Fruit fly (Drosophila melanogaster) whole organism, embryonic: ENCODE data around the gene CG7879.

Experiments used
- Aef1 ChIP-seq: fragments of 200-800 bp; sonication (Bioruptor generic); IDR thresholded peaks from 3 replicates; pipeline ENCODE4 v1.3.6; 2022; ENCODE audit warnings: missing biosample characterization, missing genetic modification characterization
- Atf-2 ChIP-seq: fragments of 200-800 bp; sonication (Bioruptor generic); optimal IDR thresholded peaks from 2 replicates; lab custom pipeline; 2016; ENCODE audit warnings: missing biosample characterization, missing genetic modification characterization
- B-H1 ChIP-seq: fragments of 200-800 bp; sonication (Bioruptor generic); IDR thresholded peaks from 3 replicates; pipeline ENCODE4 v1.3.6; 2022; ENCODE audit warnings: missing biosample characterization, missing genetic modification characterization
- Bdp1 ChIP-seq: fragments of 200-800 bp; sonication (Bioruptor generic); optimal IDR thresholded peaks from 3 replicates; lab custom pipeline; 2016; ENCODE audit warnings: missing biosample characterization, missing genetic modification characterization
- CG10209 ChIP-seq: fragments of 200-800 bp; sonication (Bioruptor generic); optimal IDR thresholded peaks from 3 replicates; lab custom pipeline; 2017; ENCODE audit warnings: missing biosample characterization, mild to moderate bottlenecking, missing genetic modification characterization, missing genetic modification reagents
- CG10431 ChIP-seq: fragments of 200-800 bp; sonication (Bioruptor generic); optimal IDR thresholded peaks from 3 replicates; lab custom pipeline; 2018; ENCODE audit warnings: missing biosample characterization, mild to moderate bottlenecking, missing genetic modification characterization
- CG10565 ChIP-seq: fragments of 200-800 bp; sonication (Bioruptor generic); optimal IDR thresholded peaks from 3 replicates; lab custom pipeline; 2016; ENCODE audit warnings: missing biosample characterization, mild to moderate bottlenecking, missing genetic modification characterization
- CG11504 ChIP-seq: fragments of 200-800 bp; sonication (Bioruptor generic); optimal IDR thresholded peaks from 3 replicates; lab custom pipeline; 2019; ENCODE audit warnings: missing biosample characterization, mild to moderate bottlenecking, missing genetic modification characterization, moderate library complexity
- CG1529 ChIP-seq: fragments of 200-800 bp; sonication (Bioruptor generic); optimal IDR thresholded peaks from 3 replicates; lab custom pipeline; 2018; ENCODE audit warnings: missing biosample characterization, missing genetic modification characterization
- CG1602 ChIP-seq: fragments of 200-800 bp; sonication (Bioruptor generic); optimal IDR thresholded peaks from 3 replicates; lab custom pipeline; 2016; ENCODE audit warnings: missing biosample characterization, missing genetic modification characterization
- CG16813 ChIP-seq: fragments of 200-800 bp; sonication (Bioruptor generic); IDR thresholded peaks from 3 replicates; pipeline ENCODE4 v1.3.6; 2022; ENCODE audit warnings: missing biosample characterization, missing genetic modification characterization; ENCODE audit not compliant: partially characterized antibody
- CG17361 ChIP-seq: fragments of 200-800 bp; sonication (Bioruptor generic); IDR thresholded peaks from 3 replicates; pipeline ENCODE4 v1.3.6; 2022; ENCODE audit warnings: missing biosample characterization, missing genetic modification characterization
- CG17802 ChIP-seq: fragments of 200-800 bp; sonication (Bioruptor generic); optimal IDR thresholded peaks from 2 replicates; lab custom pipeline; 2018; ENCODE audit warnings: missing biosample characterization, mild to moderate bottlenecking, missing genetic modification characterization, moderate library complexity
- CG18476 ChIP-seq: fragments of 200-800 bp; sonication (Bioruptor generic); optimal IDR thresholded peaks from 2 replicates; lab custom pipeline; 2016; ENCODE audit warnings: missing biosample characterization, mild to moderate bottlenecking, missing genetic modification characterization
- CG18619 ChIP-seq: fragments of 200-800 bp; sonication (Bioruptor generic); optimal IDR thresholded peaks from 3 replicates; lab custom pipeline; 2017; ENCODE audit warnings: missing biosample characterization, mild to moderate bottlenecking, missing genetic modification characterization
- CG2202 ChIP-seq: fragments of 200-800 bp; sonication (Bioruptor generic); optimal IDR thresholded peaks from 2 replicates; lab custom pipeline; 2018; ENCODE audit warnings: missing biosample characterization, mild to moderate bottlenecking, missing genetic modification characterization
- CG2875 ChIP-seq: fragments of 200-800 bp; sonication (Bioruptor generic); optimal IDR thresholded peaks from 2 replicates; lab custom pipeline; 2017; ENCODE audit warnings: missing biosample characterization, mild to moderate bottlenecking, missing genetic modification characterization, missing genetic modification reagents
- CG30020 ChIP-seq: fragments of 200-800 bp; optimal IDR thresholded peaks from 2 replicates; lab custom pipeline; 2019; ENCODE audit warnings: missing biosample characterization, mild to moderate bottlenecking, missing genetic modification characterization, moderate library complexity
- CG31388 ChIP-seq: fragments of 200-800 bp; sonication (Bioruptor generic); optimal IDR thresholded peaks from 2 replicates; lab custom pipeline; 2016; ENCODE audit warnings: missing biosample characterization, missing genetic modification characterization
- CG3281 ChIP-seq: fragments of 200-800 bp; sonication (Bioruptor generic); optimal IDR thresholded peaks from 3 replicates; lab custom pipeline; 2017; ENCODE audit warnings: missing biosample characterization, mild to moderate bottlenecking, missing genetic modification characterization
- CG3847 ChIP-seq: fragments of 200-800 bp; sonication (Bioruptor generic); IDR thresholded peaks from 2 replicates; pipeline ENCODE4 v1.3.6; 2022; ENCODE audit warnings: missing biosample characterization, missing genetic modification characterization
- CG4404 ChIP-seq: fragments of 200-800 bp; sonication (Bioruptor generic); IDR thresholded peaks from 2 replicates; pipeline ENCODE4 v1.3.6; 2022; ENCODE audit warnings: missing biosample characterization, missing genetic modification characterization
- CG5245 ChIP-seq: fragments of 200-800 bp; sonication (Bioruptor generic); optimal IDR thresholded peaks from 3 replicates; lab custom pipeline; 2016; ENCODE audit warnings: missing biosample characterization, missing genetic modification characterization
- CG7556 ChIP-seq: fragments of 200-800 bp; sonication (Bioruptor generic); optimal IDR thresholded peaks from 2 replicates; lab custom pipeline; 2017; ENCODE audit warnings: missing biosample characterization, mild to moderate bottlenecking, missing genetic modification characterization
- CG9727 ChIP-seq: fragments of 200-800 bp; sonication (Bioruptor generic); optimal IDR thresholded peaks from 3 replicates; lab custom pipeline; 2017; ENCODE audit warnings: missing biosample characterization, mild to moderate bottlenecking, missing genetic modification characterization
- CrebB ChIP-seq: fragments of 200-800 bp; sonication (Bioruptor generic); optimal IDR thresholded peaks from 3 replicates; lab custom pipeline; 2018; ENCODE audit warnings: missing biosample characterization, mild to moderate bottlenecking, missing genetic modification characterization
- Doc3 ChIP-seq: fragments of 200-800 bp; sonication (Bioruptor generic); IDR thresholded peaks from 3 replicates; pipeline ENCODE4 v1.3.6; 2022; ENCODE audit warnings: missing biosample characterization, missing genetic modification characterization; ENCODE audit not compliant: partially characterized antibody
- GATAe ChIP-seq: fragments of 200-800 bp; sonication (Bioruptor generic); conservative IDR thresholded peaks from 2 replicates; pipeline ENCODE4 v1.3.6; 2022; ENCODE audit warnings: missing biosample characterization, missing genetic modification characterization
- HmgD ChIP-seq: fragments of 200-800 bp; sonication (Bioruptor generic); optimal IDR thresholded peaks from 3 replicates; lab custom pipeline; 2016; ENCODE audit warnings: missing biosample characterization, missing genetic modification characterization
- MBD-R2 ChIP-seq: fragments of 200-800 bp; sonication (Bioruptor generic); IDR thresholded peaks from 2 replicates; pipeline ENCODE4 v1.3.6; 2022; ENCODE audit warnings: missing biosample characterization, missing genetic modification characterization
- YL-1 ChIP-seq: fragments of 200-800 bp; sonication (Bioruptor generic); optimal IDR thresholded peaks from 3 replicates; lab custom pipeline; 2017; ENCODE audit warnings: missing biosample characterization, mild to moderate bottlenecking, missing genetic modification characterization
- ap ChIP-seq: fragments of 200-800 bp; sonication (Bioruptor generic); IDR thresholded peaks from 2 replicates; pipeline ENCODE4 v1.3.6; 2022; ENCODE audit warnings: missing biosample characterization, missing genetic modification characterization
- bcd ChIP-seq: fragments of 200-800 bp; sonication (Bioruptor generic); optimal IDR thresholded peaks from 2 replicates; lab custom pipeline; 2017; ENCODE audit warnings: missing biosample characterization, mild to moderate bottlenecking, missing genetic modification characterization
- caup ChIP-seq: fragments of 200-800 bp; sonication (Bioruptor generic); optimal IDR thresholded peaks from 3 replicates; lab custom pipeline; 2017; ENCODE audit warnings: missing biosample characterization, mild to moderate bottlenecking, missing genetic modification characterization, moderate library complexity; ENCODE audit not compliant: severe bottlenecking
- dysf ChIP-seq: fragments of 200-800 bp; sonication (Bioruptor generic); IDR thresholded peaks from 3 replicates; pipeline ENCODE4 v1.3.6; 2022; ENCODE audit warnings: missing biosample characterization, missing genetic modification characterization
- grn ChIP-seq: fragments of 200-800 bp; sonication (Bioruptor generic); optimal IDR thresholded peaks from 3 replicates; lab custom pipeline; 2017; ENCODE audit warnings: missing biosample characterization, missing genetic modification characterization
- insv ChIP-seq, 2 experiments: fragments of 200-800 bp; sonication (Bioruptor generic); optimal IDR thresholded peaks; 3 replicates each; lab custom pipeline; 2016 to 2018; ENCODE audit warnings: missing biosample characterization in 2 of 2, missing genetic modification characterization in 2 of 2
- inv ChIP-seq: fragments of 200-800 bp; sonication (Bioruptor generic); IDR thresholded peaks from 2 replicates; pipeline ENCODE4 v1.3.6; 2022; ENCODE audit warnings: missing biosample characterization, missing genetic modification characterization; ENCODE audit not compliant: partially characterized antibody
- jing ChIP-seq: fragments of 200-800 bp; sonication (Bioruptor generic); optimal IDR thresholded peaks from 2 replicates; lab custom pipeline; 2018; ENCODE audit warnings: missing biosample characterization, mild to moderate bottlenecking, missing genetic modification characterization
- ken ChIP-seq: fragments of 200-800 bp; sonication (Bioruptor generic); IDR thresholded peaks from 3 replicates; pipeline ENCODE4 v1.3.6; 2022; ENCODE audit warnings: missing biosample characterization, missing genetic modification characterization
- kni ChIP-seq: fragments of 200-800 bp; sonication (Bioruptor generic); optimal IDR thresholded peaks from 3 replicates; lab custom pipeline; 2017; ENCODE audit warnings: mild to moderate bottlenecking, missing biosample characterization, missing genetic modification reagents, missing genetic modification characterization
- lab ChIP-seq: fragments of 200-800 bp; sonication (Bioruptor generic); optimal IDR thresholded peaks from 3 replicates; lab custom pipeline; 2017; ENCODE audit warnings: missing biosample characterization, missing genetic modification characterization, mild to moderate bottlenecking, moderate library complexity, missing genetic modification reagents
- mam ChIP-seq: fragments of 200-800 bp; sonication (Bioruptor generic); optimal IDR thresholded peaks from 3 replicates; lab custom pipeline; 2016; ENCODE audit warnings: missing biosample characterization, missing genetic modification characterization
- mld ChIP-seq: fragments of 200-800 bp; sonication (Bioruptor generic); IDR thresholded peaks from 3 replicates; pipeline ENCODE4 v1.3.6; 2022; ENCODE audit warnings: missing biosample characterization, missing genetic modification characterization; ENCODE audit not compliant: partially characterized antibody
- peb ChIP-seq: fragments of 200-800 bp; sonication (Bioruptor generic); IDR thresholded peaks from 2 replicates; pipeline ENCODE4 v1.3.6; 2022; ENCODE audit warnings: missing biosample characterization, missing genetic modification characterization
- ro ChIP-seq: fragments of 200-800 bp; sonication (Bioruptor generic); IDR thresholded peaks from 2 replicates; pipeline ENCODE4 v1.3.6; 2022; ENCODE audit warnings: missing biosample characterization, missing genetic modification characterization
- sens ChIP-seq: fragments of 200-800 bp; sonication (Bioruptor generic); peaks from one replicate; lab custom pipeline; 2016; ENCODE audit warnings: missing biosample characterization, missing genetic modification characterization
- tgo ChIP-seq: fragments of 200-800 bp; sonication (Bioruptor generic); IDR thresholded peaks from 3 replicates; pipeline ENCODE4 v1.3.6; 2022; ENCODE audit warnings: missing biosample characterization, missing genetic modification characterization
- tx ChIP-seq: fragments of 200-800 bp; sonication (Bioruptor generic); optimal IDR thresholded peaks from 2 replicates; lab custom pipeline; 2016; ENCODE audit warnings: missing biosample characterization, missing genetic modification characterization

Gene CG7879

DNA sequence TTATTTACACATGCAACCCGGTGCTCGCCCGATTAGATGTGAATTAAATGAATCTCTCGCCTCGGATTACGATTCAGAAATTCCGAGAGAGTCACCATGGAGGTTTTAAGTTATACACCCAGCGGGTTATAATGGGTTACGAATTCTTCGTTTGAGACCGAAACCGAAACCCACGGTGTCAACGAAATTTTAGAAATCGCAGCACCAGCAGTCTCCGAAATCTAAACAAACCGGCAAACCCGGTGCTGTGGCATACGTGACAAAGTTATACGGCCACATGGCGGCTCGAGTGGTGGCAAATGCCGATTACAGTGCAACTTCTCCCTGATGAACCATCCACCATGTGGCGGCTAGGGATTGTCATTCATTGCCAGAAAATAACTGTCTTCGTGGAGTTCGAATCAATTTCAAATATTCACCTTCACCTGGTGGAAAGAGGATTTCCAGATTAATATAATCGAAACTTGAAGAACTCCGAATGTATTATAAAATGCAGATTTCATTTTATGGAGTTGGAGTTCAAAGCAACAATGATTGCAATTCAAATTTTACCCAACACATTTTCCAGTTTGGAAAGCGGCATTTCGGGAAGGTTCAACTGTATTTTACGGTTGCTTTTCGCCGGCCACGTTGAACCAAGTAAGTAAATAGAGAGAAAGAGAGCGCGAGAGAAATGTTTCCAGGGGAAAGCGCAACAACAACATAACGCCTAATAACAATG lies 52.4 kb downstream of the CG7879 start (continued):
- peak; percentile 3 for TF ChIP-seq CrebB (tag; lab: Kevin White, UChicago)
- TF ChIP-seq mam (GFP tag; lab: Kevin White, UChicago): peak; percentile 59
- no peak; the same call in 1 of the 2 replicates for TF ChIP-seq ap
- peak; percentile 84 for TF ChIP-seq kni (GFP tag; lab: Kevin White, UChicago)
- peak; percentile 54 for TF ChIP-seq YL-1
- TF ChIP-seq CG10431 (GFP tag; lab: Kevin White, UChicago): peak; percentile 60
- peak; percentile 53 for TF ChIP-seq CG1602
- TF ChIP-seq CG17802 (tag; lab: Kevin White, UChicago): peak; percentile 28
- peak in 1 of 2 experiments; percentile 24 for TF ChIP-seq insv (GFP tag; optimal IDR thresholded peaks at IDR 0.05; lab: Kevin White, UChicago)
- TF ChIP-seq CG1529 (GFP tag; lab: Kevin White, UChicago): peak; percentile 78
- TF ChIP-seq CG18476 (GFP tag; lab: Kevin White, UChicago): peak; percentile 68
- TF ChIP-seq jing: peak; percentile 51
- peak; percentile 45 for TF ChIP-seq Bdp1 (GFP tag; lab: Kevin White, UChicago)
- peak; percentile 74 for TF ChIP-seq Atf-2 (GFP tag; lab: Kevin White, UChicago)
- peak; percentile 42 for TF ChIP-seq CG3281 (GFP tag; lab: Kevin White, UChicago)
- peak; percentile 47; the same call in 1 of the 2 replicates for TF ChIP-seq peb (GFP tag; lab: Robert Waterston, UW)
- TF ChIP-seq B-H1 (GFP tag; lab: Robert Waterston, UW): peak; percentile 35; the same call in 2 of the 3 replicates
- no peak for TF ChIP-seq inv
- peak; percentile 78 for TF ChIP-seq CG18619 (GFP tag; lab: Kevin White, UChicago)
- no peak for TF ChIP-seq MBD-R2
- peak; percentile 61 for TF ChIP-seq CG9727 (GFP tag; lab: Kevin White, UChicago)
- TF ChIP-seq CG10209 (GFP tag; lab: Kevin White, UChicago): peak; percentile 66
- peak; percentile 52 for TF ChIP-seq tx (GFP tag; lab: Kevin White, UChicago)
- peak; percentile 52 for TF ChIP-seq CG2202 (tag; lab: Kevin White, UChicago)
- no peak for TF ChIP-seq Doc3 (GFP tag; lab: Robert Waterston, UW)
- peak; percentile 68 for TF ChIP-seq CG2875 (GFP tag; lab: Kevin White, UChicago)
- no peak for TF ChIP-seq mld (GFP tag; lab: Robert Waterston, UW)
- TF ChIP-seq CG31388 (GFP tag; lab: Kevin White, UChicago): peak; percentile 32
- TF ChIP-seq sens: peak; percentile 97
- TF ChIP-seq grn (GFP tag; lab: Kevin White, UChicago): no peak
- TF ChIP-seq HmgD: peak; percentile 21
- peak; percentile 66 for TF ChIP-seq CG4404 (GFP tag; lab: Robert Waterston, UW)
- TF ChIP-seq CG5245 (GFP tag; lab: Kevin White, UChicago): peak; percentile 40
- no peak for TF ChIP-seq CG10565
- TF ChIP-seq ken: peak; percentile 56; the same call in 1 of the 3 replicates
- peak; percentile 11; the same call in 1 of the 2 replicates for TF ChIP-seq CG3847
- TF ChIP-seq CG16813: no peak
- TF ChIP-seq bcd (GFP tag; lab: Kevin White, UChicago): peak; percentile 60
- TF ChIP-seq CG11504 (tag; lab: Kevin White, UChicago): peak; percentile 83
- TF ChIP-seq GATAe: no peak
- TF ChIP-seq tgo (GFP tag; lab: Robert Waterston, UW): peak; percentile 61
- TF ChIP-seq CG17361: peak; percentile 82
- peak; percentile 71 for TF ChIP-seq dysf
- peak; percentile 37; the same call in 1 of the 3 replicates for TF ChIP-seq Aef1
- peak; percentile 81 for TF ChIP-seq CG7556 (GFP tag; lab: Kevin White, UChicago)
- no peak for TF ChIP-seq ro (GFP tag; lab: Robert Waterston, UW)
- peak; percentile 54 for TF ChIP-seq caup
- TF ChIP-seq lab (GFP tag; lab: Kevin White, UChicago): peak; percentile 61
- TF ChIP-seq CG30020: peak; percentile 57
